Worm (Caenorhabditis elegans): Measurements from ENCODE around the gene tat-1.

Gene tat-1

DNA sequence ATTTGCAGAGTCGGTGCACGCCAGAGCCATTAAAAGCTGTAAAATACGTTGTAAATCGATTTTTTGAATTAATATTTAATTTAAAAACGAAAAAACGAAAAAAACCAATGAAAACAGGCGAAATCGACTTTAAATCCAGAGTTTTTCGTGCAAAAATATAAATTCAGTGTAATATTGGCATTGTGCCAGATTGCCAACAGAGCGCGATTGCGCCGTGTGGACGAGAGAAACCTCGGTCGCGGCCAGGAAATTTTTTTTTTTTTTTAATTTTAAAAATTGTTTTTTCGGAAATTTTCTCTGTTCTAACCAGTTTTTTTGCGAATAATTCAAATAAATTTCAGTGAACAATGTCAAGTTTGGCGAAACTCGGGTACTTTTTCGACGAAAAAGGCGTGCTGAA lies 70.2 kb downstream of the tat-1 start, which contains the start of the genes pph-4.1 and Y75B8A.31 (continued):
- TF ChIP-seq mxl-2 (GFP tag; conservative IDR thresholded peaks at IDR 0.05), result no peak
- TF ChIP-seq mes-2 (tag; optimal IDR thresholded peaks at IDR 0.05; ENCODE audit: poor library complexity, severe bottlenecking), result peak; percentile 99
- no peak for TF ChIP-seq nhr-41 (GFP tag; IDR thresholded peaks at IDR 0.05)
- no peak for TF ChIP-seq unc-39 (tag; optimal IDR thresholded peaks at IDR 0.05)
- no peak for TF ChIP-seq cey-2 (tag; optimal IDR thresholded peaks at IDR 0.05; ENCODE audit: borderline replicate concordance, insufficient read depth)
- TF ChIP-seq snpc-4 (tag; optimal IDR thresholded peaks at IDR 0.05), result no peak
- no peak for TF ChIP-seq attf-4 (tag; optimal IDR thresholded peaks at IDR 0.05)
- TF ChIP-seq dmd-8 (GFP tag; IDR thresholded peaks at IDR 0.05), result no peak
- no peak for TF ChIP-seq pqm-1 (tag; optimal IDR thresholded peaks at IDR 0.05)
- no peak for TF ChIP-seq D1046.2 (GFP tag; IDR thresholded peaks at IDR 0.05)
- TF ChIP-seq nhr-237 (tag; optimal IDR thresholded peaks at IDR 0.05), result no peak
- TF ChIP-seq nhr-11 (tag; optimal IDR thresholded peaks at IDR 0.05), result no peak
- TF ChIP-seq F10B5.3 (tag; optimal IDR thresholded peaks at IDR 0.05), result peak; percentile 25
- no peak for TF ChIP-seq snpc-1.2 (GFP tag; IDR thresholded peaks at IDR 0.05)
- no peak for TF ChIP-seq set-16 (GFP tag; IDR thresholded peaks at IDR 0.05)
- TF ChIP-seq ctbp-1 (GFP tag; IDR thresholded peaks at IDR 0.05), result no peak
- TF ChIP-seq jun-1 (tag; optimal IDR thresholded peaks at IDR 0.05), result no peak
- TF ChIP-seq fkh-10 (GFP tag; optimal IDR thresholded peaks at IDR 0.05), result no peak
- no peak for TF ChIP-seq saeg-2 (GFP tag; IDR thresholded peaks at IDR 0.05)
- peak; percentile 84 for TF ChIP-seq lin-15B (tag; optimal IDR thresholded peaks at IDR 0.05)
- 0 out of 2 replicates have a peak, but pooled peaks have one; percentile 16 for TF ChIP-seq hmg-1.1 (GFP tag; IDR thresholded peaks at IDR 0.05)
- TF ChIP-seq daf-16 (GFP tag; optimal IDR thresholded peaks at IDR 0.05), result peak; percentile 12 to 45
- TF ChIP-seq daf-16 (tag; optimal IDR thresholded peaks at IDR 0.05), result peak; percentile 37
- peak; percentile 84 for TF ChIP-seq dve-1 (tag; optimal IDR thresholded peaks at IDR 0.05; ENCODE audit: insufficient read depth)
- TF ChIP-seq F37D6.2 (tag; optimal IDR thresholded peaks at IDR 0.05), result peak; percentile 62
- TF ChIP-seq lim-7 (GFP tag; IDR thresholded peaks at IDR 0.05), result no peak
- no peak for TF ChIP-seq zip-2 (tag; optimal IDR thresholded peaks at IDR 0.05)
- TF ChIP-seq pha-4 (GFP tag; IDR thresholded peaks at IDR 0.05), result peak; percentile 69
- TF ChIP-seq pha-4 (tag; optimal IDR thresholded peaks at IDR 0.05), result no peak
- TF ChIP-seq nhr-76 (tag; optimal IDR thresholded peaks at IDR 0.05), result no peak
- TF ChIP-seq zfp-3 (GFP tag; conservative IDR thresholded peaks at IDR 0.05), result 0 out of 2 replicates have a peak, but pooled peaks have one; percentile 27
- TF ChIP-seq nhr-25 (tag; optimal IDR thresholded peaks at IDR 0.05; ENCODE audit: borderline replicate concordance, insufficient read depth), result no peak
- TF ChIP-seq dpl-1 (GFP tag; optimal IDR thresholded peaks at IDR 0.05), result peak; percentile 83
- TF ChIP-seq daf-19 (GFP tag; conservative IDR thresholded peaks at IDR 0.05), result no peak
- TF ChIP-seq fos-1 (tag; optimal IDR thresholded peaks at IDR 0.05), result no peak
- 0 out of 2 replicates have a peak, but pooled peaks have one; percentile 45 for TF ChIP-seq Y48G9A.11 (GFP tag; IDR thresholded peaks at IDR 0.05)
- TF ChIP-seq hif-1 (tag; optimal IDR thresholded peaks at IDR 0.05), result peak; percentile 37 to 95
- no peak for TF ChIP-seq ZK546.5 (tag; optimal IDR thresholded peaks at IDR 0.05)
- no peak for TF ChIP-seq ceh-28 (tag; optimal IDR thresholded peaks at IDR 0.05)
- no peak for TF ChIP-seq mxl-3 (GFP tag; optimal IDR thresholded peaks at IDR 0.05)
- TF ChIP-seq nhr-77 (tag; optimal IDR thresholded peaks at IDR 0.05), result peak; percentile 65
- peak; percentile 77 for TF ChIP-seq ZK337.2 (GFP tag; IDR thresholded peaks at IDR 0.05)
- no peak for TF ChIP-seq tra-1 (GFP tag; IDR thresholded peaks at IDR 0.05)
- peak; percentile 54; the same call in 1 of the 2 replicates for TF ChIP-seq ceh-20 (GFP tag; IDR thresholded peaks at IDR 0.05)
- TF ChIP-seq madf-5 (GFP tag; IDR thresholded peaks at IDR 0.05), result no peak
- no peak for TF ChIP-seq skn-1 (tag; optimal IDR thresholded peaks at IDR 0.05)
- no peak for TF ChIP-seq aha-1 (tag)
- TF ChIP-seq zag-1 (tag; optimal IDR thresholded peaks at IDR 0.05), result no peak
- TF ChIP-seq mep-1 (tag; optimal IDR thresholded peaks at IDR 0.05), result peak; percentile 82
- peak; percentile 81 for TF ChIP-seq lin-13 (GFP tag; optimal IDR thresholded peaks at IDR 0.05)
- TF ChIP-seq php-3 (GFP tag; IDR thresholded peaks at IDR 0.05), result no peak
- peak; percentile 44 for TF ChIP-seq zfp-2 (tag; optimal IDR thresholded peaks at IDR 0.05)
